Worm (Caenorhabditis elegans): Measurements from ENCODE around the gene K09C8.8.

Gene K09C8.8

DNA sequence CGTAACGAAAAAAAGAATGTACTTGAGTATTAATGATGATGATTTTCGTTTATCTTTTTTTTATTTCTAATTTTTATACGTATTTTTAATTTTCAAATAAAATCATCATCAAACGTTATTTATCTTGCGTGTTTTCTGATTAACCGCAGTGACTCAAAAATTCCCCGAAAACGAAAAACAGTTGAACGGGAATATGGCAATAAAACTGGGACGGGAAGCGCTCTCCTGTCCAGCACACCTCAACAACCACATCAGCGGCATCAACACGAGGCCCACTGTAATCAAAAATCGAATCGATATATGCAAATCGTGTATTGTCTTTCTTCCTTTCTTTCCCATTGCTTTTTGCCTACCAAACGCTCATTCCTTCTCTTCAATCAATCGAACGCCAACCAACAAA lies 11.6 kb upstream of the K09C8.8 start, which contains the start of gene K09C8.2:
Gene K09C8.2, plus strand, starts transcription at position 301 of the 400 bp plus-strand sequence.
- TF ChIP-seq zfp-2 (tag; optimal IDR thresholded peaks at IDR 0.05) (no peak), daf-16 (GFP tag; optimal IDR thresholded peaks at IDR 0.05) (no peak), daf-16 (tag; optimal IDR thresholded peaks at IDR 0.05) (no peak), hlh-11 (tag; optimal IDR thresholded peaks at IDR 0.05) (no peak), vab-7 (GFP tag; IDR thresholded peaks at IDR 0.05) (no peak), ctbp-1 (GFP tag; IDR thresholded peaks at IDR 0.05) (no peak), daf-8 (GFP tag; IDR thresholded peaks at IDR 0.05) (no peak), ztf-11 (tag; optimal IDR thresholded peaks at IDR 0.05) (no peak), hif-1 (tag; optimal IDR thresholded peaks at IDR 0.05) (no peak), dmd-6 (GFP tag; IDR thresholded peaks at IDR 0.05) (no peak), skn-1 (tag; optimal IDR thresholded peaks at IDR 0.05) (no peak), fos-1 (tag; optimal IDR thresholded peaks at IDR 0.05) (no peak), gei-8 (GFP tag; optimal IDR thresholded peaks at IDR 0.05) (no peak), nhr-48 (tag; optimal IDR thresholded peaks at IDR 0.05) (no peak), aly-2 (tag; optimal IDR thresholded peaks at IDR 0.05) (no peak), nhr-28 (tag; optimal IDR thresholded peaks at IDR 0.05) (no peak), nhr-237 (tag; optimal IDR thresholded peaks at IDR 0.05) (no peak), mdt-29 (GFP tag; IDR thresholded peaks at IDR 0.05) (no peak), nhr-11 (tag; optimal IDR thresholded peaks at IDR 0.05) (no peak), fkh-10 (GFP tag; optimal IDR thresholded peaks at IDR 0.05) (no peak), snpc-1.2 (GFP tag; IDR thresholded peaks at IDR 0.05) (no peak)

DNA sequence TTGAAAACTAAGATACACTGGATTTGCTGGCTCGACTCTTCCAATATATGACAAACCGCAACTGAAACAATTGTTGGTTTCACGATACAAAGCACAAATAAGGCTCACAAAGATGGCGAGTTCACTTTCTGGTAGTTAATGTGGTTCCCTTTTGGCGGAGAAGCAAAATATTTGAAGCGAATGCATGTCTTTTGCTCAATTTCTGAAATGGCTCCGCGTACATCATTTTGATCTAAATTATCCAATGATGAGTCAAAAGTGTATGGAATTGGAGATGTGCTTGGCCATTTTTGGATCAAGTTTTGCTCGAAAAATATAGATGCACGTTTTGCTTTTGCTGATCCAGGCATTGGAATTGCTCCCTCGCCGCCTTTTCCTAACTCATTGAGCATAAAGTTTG lies 9.0 kb upstream of the K09C8.8 start:
- TF ChIP-seq unc-62 (GFP tag; optimal IDR thresholded peaks at IDR 0.05 in 1 of 2) (peak in 1 of 2 experiments; percentile 95), unc-62 (tag; optimal IDR thresholded peaks at IDR 0.05) (no peak), mdt-29 (GFP tag; IDR thresholded peaks at IDR 0.05) (no peak)

DNA sequence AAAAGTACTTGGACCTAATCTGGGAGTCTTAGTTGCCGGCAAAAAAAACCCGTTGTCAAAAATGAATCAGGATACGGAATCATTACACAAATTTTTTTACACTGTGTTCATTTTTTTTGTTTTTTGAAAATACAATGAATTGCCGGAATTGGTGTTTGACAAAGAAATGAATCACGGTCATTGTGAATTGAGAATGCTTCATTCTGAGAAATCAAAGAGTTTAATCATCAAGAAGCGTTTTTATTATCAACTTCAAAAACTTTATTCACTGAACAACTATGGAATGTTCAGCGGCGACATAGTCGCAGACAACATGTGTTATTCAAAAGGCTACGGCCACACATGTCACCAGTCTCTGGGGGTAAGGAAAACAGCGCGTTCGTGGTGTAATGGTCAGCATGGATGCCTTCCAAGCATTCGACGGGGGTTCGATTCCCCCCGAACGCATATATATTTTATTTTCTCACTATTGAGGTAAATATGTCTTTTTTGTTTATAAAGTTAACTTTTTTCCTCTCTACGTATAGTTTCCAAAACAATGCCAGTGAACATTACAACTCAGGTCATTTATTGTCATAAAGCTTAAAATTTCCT lies 7.2 kb upstream of the K09C8.8 start, which contains the start of gene nas-10:
Gene nas-10, minus strand, starts transcription at position 51 of the 594 bp plus-strand sequence.
- TF ChIP-seq madf-5 (GFP tag; IDR thresholded peaks at IDR 0.05) (peak; percentile 34 to 87; a peak in 2 of 4 replicates), lin-1 (GFP tag; IDR thresholded peaks at IDR 0.05) (peak; percentile 94), ctbp-1 (GFP tag; IDR thresholded peaks at IDR 0.05) (peak; percentile 90), daf-16 (GFP tag; optimal IDR thresholded peaks at IDR 0.05) (peak in 1 of 2 experiments; percentile 72), daf-16 (tag; optimal IDR thresholded peaks at IDR 0.05) (peak; percentile 83), nhr-76 (tag; optimal IDR thresholded peaks at IDR 0.05) (no peak), fos-1 (tag; optimal IDR thresholded peaks at IDR 0.05) (no peak), nhr-10 (tag; optimal IDR thresholded peaks at IDR 0.05) (no peak), ceh-44 (GFP tag; IDR thresholded peaks at IDR 0.05) (peak; percentile 73; the same call in 1 of the 2 replicates), F37D6.2 (tag; optimal IDR thresholded peaks at IDR 0.05) (peak; percentile 62), spr-1 (tag; optimal IDR thresholded peaks at IDR 0.05) (peak; percentile 71), Y5F2A.4 (GFP tag; optimal IDR thresholded peaks at IDR 0.05) (peak; percentile 63), rbr-2 (tag; optimal IDR thresholded peaks at IDR 0.05) (peak; percentile 58), sdz-12 (GFP tag; optimal IDR thresholded peaks at IDR 0.05) (peak; percentile 64), gei-8 (GFP tag; optimal IDR thresholded peaks at IDR 0.05) (peak; percentile 21), snpc-4 (tag; optimal IDR thresholded peaks at IDR 0.05) (no peak), zfp-3 (GFP tag; conservative IDR thresholded peaks at IDR 0.05) (peak; percentile 63; the same call in 1 of the 2 replicates), dmd-9 (GFP tag; IDR thresholded peaks at IDR 0.05) (peak; percentile 61; the same call in 1 of the 2 replicates), madf-9 (GFP tag; conservative IDR thresholded peaks at IDR 0.05) (peak; percentile 85), lin-13 (GFP tag; optimal IDR thresholded peaks at IDR 0.05) (peak; percentile 49), nhr-28 (tag; optimal IDR thresholded peaks at IDR 0.05) (peak; percentile 46), lsy-2 (tag; optimal IDR thresholded peaks at IDR 0.05) (no peak), mep-1 (tag; optimal IDR thresholded peaks at IDR 0.05) (no peak), mxl-2 (GFP tag; conservative IDR thresholded peaks at IDR 0.05) (0 out of 2 replicates have a peak, but pooled peaks have one; percentile 13), unc-39 (tag; optimal IDR thresholded peaks at IDR 0.05) (no peak), hmg-1.1 (GFP tag; IDR thresholded peaks at IDR 0.05) (peak; percentile 96), F10B5.3 (tag; optimal IDR thresholded peaks at IDR 0.05) (peak; percentile 43), Y48G9A.11 (GFP tag; IDR thresholded peaks at IDR 0.05) (peak; percentile 69; the same call in 1 of the 2 replicates), php-3 (GFP tag; IDR thresholded peaks at IDR 0.05) (peak; percentile 70), mdl-1 (tag; optimal IDR thresholded peaks at IDR 0.05) (peak in 1 of 2 experiments; percentile 57), jun-1 (tag; optimal IDR thresholded peaks at IDR 0.05) (no peak), vab-7 (GFP tag; IDR thresholded peaks at IDR 0.05) (peak; percentile 90)
